Fruit fly (Drosophila melanogaster) whole organism, pupa: ENCODE data around the gene CG13070.

ENCODE experiments used
- CG10348 ChIP-seq: fragments of 200-800 bp; sonication (Bioruptor generic); IDR thresholded peaks from 2 replicates; pipeline ENCODE4 v1.3.6; 2022; ENCODE audit warnings: missing biosample characterization, missing genetic modification characterization
- CG12605 ChIP-seq: fragments of 200-800 bp; sonication (Bioruptor generic); IDR thresholded peaks from 2 replicates; pipeline ENCODE4 v1.3.6; 2022; ENCODE audit warnings: missing biosample characterization, missing genetic modification characterization
- CG13204 ChIP-seq: fragments of 200-800 bp; sonication (Bioruptor generic); optimal IDR thresholded peaks from 2 replicates; lab custom pipeline; 2018; ENCODE audit warnings: missing biosample characterization, mild to moderate bottlenecking, missing genetic modification characterization, moderate library complexity
- CG14655 ChIP-seq: fragments of 200-800 bp; sonication (Bioruptor generic); optimal IDR thresholded peaks from 3 replicates; lab custom pipeline; 2017; ENCODE audit warnings: mild to moderate bottlenecking, missing biosample characterization, missing genetic modification reagents, missing genetic modification characterization
- CG15710 ChIP-seq: fragments of 200-800 bp; sonication (Bioruptor generic); optimal IDR thresholded peaks from 2 replicates; lab custom pipeline; 2018; ENCODE audit warnings: missing biosample characterization, mild to moderate bottlenecking, missing genetic modification characterization, moderate library complexity
- CG17806 ChIP-seq: fragments of 200-800 bp; sonication (Bioruptor generic); optimal IDR thresholded peaks from 2 replicates; lab custom pipeline; 2018; ENCODE audit warnings: missing biosample characterization, mild to moderate bottlenecking, missing genetic modification characterization, moderate library complexity
- CG32121 ChIP-seq: fragments of 200-800 bp; sonication (Bioruptor generic); IDR thresholded peaks from 2 replicates; pipeline ENCODE4 v1.3.6; 2022; ENCODE audit warnings: missing biosample characterization, missing genetic modification characterization
- CG34367 ChIP-seq: fragments of 200-800 bp; sonication (Bioruptor generic); optimal IDR thresholded peaks from 2 replicates; lab custom pipeline; 2018; ENCODE audit warnings: missing biosample characterization, mild to moderate bottlenecking, missing genetic modification characterization
- CG4496 ChIP-seq: fragments of 200-800 bp; sonication (Bioruptor generic); IDR thresholded peaks from 3 replicates; pipeline ENCODE4 v1.3.6; 2022; ENCODE audit warnings: missing biosample characterization, missing genetic modification characterization
- CG8159 ChIP-seq: fragments of 200-800 bp; sonication (Bioruptor generic); optimal IDR thresholded peaks from 3 replicates; lab custom pipeline; 2018; ENCODE audit warnings: missing biosample characterization, mild to moderate bottlenecking, missing genetic modification characterization, moderate library complexity
- CG8301 ChIP-seq: fragments of 200-800 bp; sonication (Bioruptor generic); optimal IDR thresholded peaks from 2 replicates; lab custom pipeline; 2018; ENCODE audit warnings: missing biosample characterization, mild to moderate bottlenecking, missing genetic modification characterization
- CG9948 ChIP-seq: fragments of 200-800 bp; sonication (Bioruptor generic); optimal IDR thresholded peaks from 2 replicates; lab custom pipeline; 2018; ENCODE audit warnings: missing biosample characterization, mild to moderate bottlenecking, missing genetic modification characterization, moderate library complexity
- D1 ChIP-seq: fragments of 200-800 bp; sonication (Bioruptor generic); optimal IDR thresholded peaks from 2 replicates; lab custom pipeline; 2018; ENCODE audit warnings: missing biosample characterization, mild to moderate bottlenecking, missing genetic modification characterization, moderate library complexity
- EcR ChIP-seq: fragments of 200-800 bp; sonication (Bioruptor generic); optimal IDR thresholded peaks from 3 replicates; lab custom pipeline; 2019; ENCODE audit warnings: missing biosample characterization, missing genetic modification characterization, mild to moderate bottlenecking, moderate library complexity, missing genetic modification reagents
- Ets98B ChIP-seq: fragments of 200-800 bp; sonication (Bioruptor generic); IDR thresholded peaks from 2 replicates; pipeline ENCODE4 v1.3.6; 2022; ENCODE audit warnings: missing biosample characterization, missing genetic modification characterization
- Pif1A ChIP-seq: fragments of 200-800 bp; sonication (Bioruptor generic); optimal IDR thresholded peaks from 3 replicates; lab custom pipeline; 2016; ENCODE audit warnings: missing biosample characterization, missing genetic modification characterization
- Pif1B ChIP-seq: fragments of 200-800 bp; sonication (Bioruptor generic); optimal IDR thresholded peaks from 3 replicates; lab custom pipeline; 2016; ENCODE audit warnings: missing biosample characterization, missing genetic modification characterization
- Snoo ChIP-seq: fragments of 200-800 bp; sonication (Bioruptor generic); optimal IDR thresholded peaks from 3 replicates; lab custom pipeline; 2017; ENCODE audit warnings: missing biosample characterization, mild to moderate bottlenecking, missing genetic modification characterization, inconsistent platforms
- fd96Ca ChIP-seq: fragments of 200-800 bp; sonication (Bioruptor generic); IDR thresholded peaks from 3 replicates; pipeline ENCODE4 v1.3.6; 2022; ENCODE audit warnings: missing biosample characterization, missing genetic modification characterization
- gl ChIP-seq: fragments of 200-800 bp; sonication (Bioruptor generic); optimal IDR thresholded peaks from 2 replicates; lab custom pipeline; 2018; ENCODE audit warnings: missing biosample characterization, mild to moderate bottlenecking, missing genetic modification characterization
- rn ChIP-seq: fragments of 200-800 bp; sonication (Bioruptor generic); IDR thresholded peaks from 2 replicates; pipeline ENCODE4 v1.3.6; 2022; ENCODE audit warnings: missing biosample characterization, missing genetic modification characterization

The CG13070 gene

dm6 chr3L:16232924-16233323, 30.2 kb upstream of the CG13070 start, which contains the start of gene Hsc20:
Gene Hsc20, plus strand, starts transcription at chr3L:16233127.
- TF ChIP-seq CG13204 (GFP tag; lab: Kevin White, UChicago): no peak

- TF ChIP-seq fd96Ca (GFP tag; lab: Robert Waterston, UW): no peak
- TF ChIP-seq CG12605 (GFP tag; lab: Robert Waterston, UW): 0 out of 2 replicates have a peak, but pooled peaks have one; percentile 45
These were observed 29.2 kb upstream of the CG13070 start for dm6 chr3L:16233850-16234494.

DNA sequence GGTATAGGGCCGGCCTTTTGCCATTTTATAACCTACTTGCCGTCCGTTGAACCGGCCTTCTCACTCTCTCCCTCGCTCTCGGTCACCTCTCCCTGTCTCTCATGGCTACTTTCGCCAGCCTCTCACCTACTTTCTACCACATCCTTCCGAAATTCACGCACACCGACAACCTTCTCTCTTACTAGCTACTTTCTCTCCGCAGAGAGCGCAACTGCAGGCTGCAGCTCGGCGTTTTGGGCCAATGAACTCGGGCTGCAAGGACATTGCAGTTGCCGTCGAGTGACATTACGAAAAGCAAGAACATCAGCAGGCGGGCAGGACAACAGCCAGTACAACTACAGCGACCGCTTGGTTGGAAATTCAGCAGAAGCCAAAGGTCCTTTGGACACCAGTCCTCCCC, 21.8 kb upstream of the CG13070 start:
- no peak for TF ChIP-seq CG34367
- peak; percentile 79 for TF ChIP-seq EcR (GFP tag; lab: Kevin White, UChicago)
- TF ChIP-seq, all 21 proteins: peak for 1

- no peak for TF ChIP-seq CG15710 (tag; lab: Kevin White, UChicago)
- TF ChIP-seq Ets98B (GFP tag; lab: Robert Waterston, UW): no peak
- TF ChIP-seq D1 (tag; lab: Kevin White, UChicago): no peak
- TF ChIP-seq gl (tag; lab: Kevin White, UChicago): no peak
- no peak for TF ChIP-seq CG10348
- TF ChIP-seq CG12605 (GFP tag; lab: Robert Waterston, UW): no peak
- no peak for TF ChIP-seq CG9948 (tag; lab: Kevin White, UChicago)
- no peak for TF ChIP-seq Snoo (tag; lab: Kevin White, UChicago)
- no peak for TF ChIP-seq EcR (GFP tag; lab: Kevin White, UChicago)
- no peak for TF ChIP-seq CG14655
- no peak for TF ChIP-seq CG17806
These were observed 10.9 kb upstream of the CG13070 start, which contains the start of gene CG13055 for dm6 chr3L:16252255-16252654. Gene CG13055, minus strand, starts transcription at chr3L:16252355.

- TF ChIP-seq CG9948 (tag; lab: Kevin White, UChicago) (no peak), gl (tag; lab: Kevin White, UChicago) (no peak), CG14655 (no peak), CG17806 (no peak), Ets98B (GFP tag; lab: Robert Waterston, UW) (no peak), Snoo (tag; lab: Kevin White, UChicago) (no peak), fd96Ca (GFP tag; lab: Robert Waterston, UW) (no peak), rn (GFP tag; lab: Robert Waterston, UW) (no peak), Pif1B (GFP tag; lab: Kevin White, UChicago) (no peak), CG12605 (GFP tag; lab: Robert Waterston, UW) (peak; percentile 65; the same call in 1 of the 2 replicates), CG8301 (no peak), CG10348 (no peak), EcR (GFP tag; lab: Kevin White, UChicago) (no peak), D1 (tag; lab: Kevin White, UChicago) (no peak), CG4496 (GFP tag; lab: Robert Waterston, UW) (0 out of 3 replicates have a peak, but pooled peaks have one; percentile 48), CG32121 (GFP tag; lab: Robert Waterston, UW) (no peak), CG34367 (no peak), Pif1A (GFP tag; lab: Kevin White, UChicago) (no peak)
These were observed 6.0 kb upstream of the CG13070 start, which contains the start of gene CG13054 for dm6 chr3L:16257118-16257627. Gene CG13054, minus strand, starts transcription at chr3L:16257191.

dm6 chr3L:16259552-16259951, 3.6 kb upstream of the CG13070 start, which contains the start of gene CG13053:
Gene CG13053, minus strand, starts transcription at chr3L:16259722.
- peak; percentile 79 for TF ChIP-seq CG9948 (tag; lab: Kevin White, UChicago)
- peak; percentile 50 for TF ChIP-seq Pif1B (GFP tag; lab: Kevin White, UChicago)
- TF ChIP-seq rn (GFP tag; lab: Robert Waterston, UW): no peak
- no peak for TF ChIP-seq CG12605 (GFP tag; lab: Robert Waterston, UW)
- TF ChIP-seq D1 (tag; lab: Kevin White, UChicago): peak; percentile 5
- peak; percentile 82 for TF ChIP-seq CG8159 (tag; lab: Kevin White, UChicago)
- TF ChIP-seq CG4496 (GFP tag; lab: Robert Waterston, UW): no peak
- peak; percentile 82 for TF ChIP-seq EcR (GFP tag; lab: Kevin White, UChicago)
- peak; percentile 31 for TF ChIP-seq CG13204 (GFP tag; lab: Kevin White, UChicago)
- peak; percentile 41 for TF ChIP-seq gl (tag; lab: Kevin White, UChicago)
- peak; percentile 70 for TF ChIP-seq CG34367
- TF ChIP-seq CG17806: peak; percentile 84
- TF ChIP-seq Snoo (tag; lab: Kevin White, UChicago): no peak
- TF ChIP-seq CG10348: no peak
- no peak for TF ChIP-seq CG8301
- TF ChIP-seq Ets98B (GFP tag; lab: Robert Waterston, UW): no peak
- TF ChIP-seq Pif1A (GFP tag; lab: Kevin White, UChicago): peak; percentile 27
- TF ChIP-seq CG15710 (tag; lab: Kevin White, UChicago): peak; percentile 76
- TF ChIP-seq fd96Ca (GFP tag; lab: Robert Waterston, UW): no peak
- TF ChIP-seq CG14655: peak; percentile 57
